Worm (Caenorhabditis elegans) whole organism, late embryonic: Measurements from ENCODE around the gene K10B3.1.
A peak's percentile ranks its signal among the peaks of the same experiment; 100 is the strongest.

ENCODE experiments used
- C08G9.2 ChIP-seq: sonication (generic microtip); optimal IDR thresholded peaks from 2 replicates; lab custom pipeline; 2016; ENCODE audit warnings: mild to moderate bottlenecking, missing genetic modification characterization, moderate library complexity, missing compliant biosample characterization
- C38D4.7 ChIP-seq: fragments of 200-800 bp; sonication (Bioruptor generic); optimal IDR thresholded peaks from 2 replicates; lab custom pipeline; 2018; ENCODE audit warnings: mild to moderate bottlenecking, missing genetic modification characterization, moderate library complexity, missing compliant biosample characterization
- F13H6.1 ChIP-seq: sonication (generic microtip); optimal IDR thresholded peaks from 2 replicates; lab custom pipeline; 2016; ENCODE audit warnings: missing genetic modification characterization, missing compliant biosample characterization
- T23F11.4 ChIP-seq: fragments of 200-800 bp; sonication (Bioruptor generic); optimal IDR thresholded peaks from 2 replicates; lab custom pipeline; 2018; ENCODE audit warnings: mild to moderate bottlenecking, missing genetic modification characterization, missing compliant biosample characterization
- ahr-1 ChIP-seq: sonication (generic microtip); optimal IDR thresholded peaks from 2 replicates; lab custom pipeline; 2016; ENCODE audit warnings: missing genetic modification characterization, missing compliant biosample characterization
- ama-1 ChIP-seq: fragments of 150-350 bp; optimal IDR thresholded peaks from 2 replicates; lab custom pipeline; 2014
- ceh-14 ChIP-seq: sonication (generic microtip); optimal IDR thresholded peaks from 2 replicates; lab custom pipeline; 2016; ENCODE audit warnings: missing genotype, missing genetic modification characterization, missing compliant biosample characterization
- ceh-18 ChIP-seq: sonication (generic microtip); optimal IDR thresholded peaks from 2 replicates; lab custom pipeline; 2016; ENCODE audit warnings: missing genetic modification characterization, missing compliant biosample characterization
- ceh-19 ChIP-seq: fragments of 200-800 bp; sonication (Bioruptor generic); optimal IDR thresholded peaks from 2 replicates; lab custom pipeline; 2018; ENCODE audit warnings: mild to moderate bottlenecking, missing genetic modification characterization, missing compliant biosample characterization
- ceh-30 ChIP-seq: fragments of 150-350 bp; optimal IDR thresholded peaks from 2 replicates; lab custom pipeline; 2014; ENCODE audit warnings: missing biosample characterization, missing genetic modification characterization
- che-1 ChIP-seq: sonication (generic microtip); optimal IDR thresholded peaks from 2 replicates; lab custom pipeline; 2016; ENCODE audit warnings: mild to moderate bottlenecking, missing genetic modification characterization, missing compliant biosample characterization
- dmd-4 ChIP-seq: sonication (generic microtip); optimal IDR thresholded peaks from 2 replicates; lab custom pipeline; 2016; ENCODE audit warnings: borderline replicate concordance, missing genetic modification characterization, missing compliant biosample characterization
- elt-2 ChIP-seq: sonication (generic microtip); optimal IDR thresholded peaks from 2 replicates; lab custom pipeline; 2016; ENCODE audit warnings: missing genetic modification reagents, missing genetic modification characterization, missing compliant biosample characterization
- elt-4 ChIP-seq: sonication (generic microtip); optimal IDR thresholded peaks from 2 replicates; lab custom pipeline; 2016; ENCODE audit warnings: missing genetic modification characterization, missing compliant biosample characterization
- eyg-1 ChIP-seq: sonication (generic microtip); optimal IDR thresholded peaks from 2 replicates; lab custom pipeline; 2016; ENCODE audit warnings: missing genotype, missing genetic modification characterization, missing compliant biosample characterization
- fkh-6 ChIP-seq: sonication (generic microtip); optimal IDR thresholded peaks from 2 replicates; lab custom pipeline; 2016; ENCODE audit warnings: missing genetic modification characterization, missing compliant biosample characterization
- hlh-13 ChIP-seq: fragments of 200-800 bp; sonication (Bioruptor generic); optimal IDR thresholded peaks from 2 replicates; lab custom pipeline; 2018; ENCODE audit warnings: mild to moderate bottlenecking, missing genetic modification characterization, missing compliant biosample characterization
- hlh-15 ChIP-seq: sonication (generic microtip); optimal IDR thresholded peaks from 2 replicates; lab custom pipeline; 2016; ENCODE audit warnings: missing genetic modification characterization, missing compliant biosample characterization
- hlh-30 ChIP-seq: sonication (generic microtip); optimal IDR thresholded peaks from 2 replicates; lab custom pipeline; 2017; ENCODE audit warnings: antibody characterized with exemption, missing genetic modification characterization, missing compliant biosample characterization; ENCODE audit not compliant: insufficient read depth
- hlh-6 ChIP-seq: sonication (generic microtip); optimal IDR thresholded peaks from 2 replicates; lab custom pipeline; 2016; ENCODE audit warnings: missing genotype, missing genetic modification characterization, missing compliant biosample characterization
- hlh-8 ChIP-seq: sonication (generic microtip); optimal IDR thresholded peaks from 2 replicates; lab custom pipeline; 2016; ENCODE audit warnings: missing genotype, missing genetic modification characterization, missing compliant biosample characterization
- lim-6 ChIP-seq: sonication (generic microtip); optimal IDR thresholded peaks from 2 replicates; lab custom pipeline; 2016; ENCODE audit warnings: missing genetic modification characterization, missing compliant biosample characterization
- odd-2 ChIP-seq: sonication (generic microtip); optimal IDR thresholded peaks from 2 replicates; lab custom pipeline; 2017; ENCODE audit warnings: antibody characterized with exemption, mild to moderate bottlenecking, missing genetic modification characterization, missing compliant biosample characterization
- pat-9 ChIP-seq: fragments of 200-800 bp; sonication (Bioruptor generic); optimal IDR thresholded peaks from 2 replicates; lab custom pipeline; 2018; ENCODE audit warnings: mild to moderate bottlenecking, missing genetic modification characterization, moderate library complexity, missing compliant biosample characterization
- pax-1 ChIP-seq: fragments of 150-350 bp; optimal IDR thresholded peaks from 2 replicates; lab custom pipeline; 2014; ENCODE audit warnings: missing biosample characterization, missing genetic modification characterization
- pqm-1 ChIP-seq: sonication (generic microtip); optimal IDR thresholded peaks from 2 replicates; lab custom pipeline; 2016; ENCODE audit warnings: missing genetic modification characterization, missing compliant biosample characterization
- pros-1 ChIP-seq: fragments of 150-350 bp; optimal IDR thresholded peaks from 2 replicates; lab custom pipeline; 2014; ENCODE audit warnings: missing biosample characterization, missing genetic modification reagents, missing genetic modification characterization
- ref-2 ChIP-seq: sonication (generic microtip); optimal IDR thresholded peaks from 2 replicates; lab custom pipeline; 2016; ENCODE audit warnings: missing genetic modification characterization, missing compliant biosample characterization
- sox-2 ChIP-seq: fragments of 200-800 bp; sonication (Bioruptor generic); IDR thresholded peaks from 2 replicates; pipeline ENCODE4 v1.3.6; 2022; ENCODE audit warnings: missing genetic modification reagents, missing genetic modification characterization, missing compliant biosample characterization
- sox-4 ChIP-seq: sonication (generic microtip); optimal IDR thresholded peaks from 2 replicates; lab custom pipeline; 2017; ENCODE audit warnings: mild to moderate bottlenecking, missing genetic modification characterization, inconsistent platforms, missing compliant biosample characterization
- unc-3 ChIP-seq, 2 experiments: fragments of 200-800 bp in 1 of 2; sonication (Bioruptor generic) in 1 of 2; sonication (generic microtip) in 1 of 2; conservative IDR thresholded peaks in 1 of 2; optimal IDR thresholded peaks in 1 of 2; 2 replicates each; pipeline versions ENCODE4 v1.3.6 to Lab custom; 2016 to 2022; ENCODE audit warnings: missing compliant biosample characterization in 2 of 2, missing genetic modification characterization in 2 of 2, missing genetic modification reagents in 1 of 2
- unc-42 ChIP-seq: sonication (generic microtip); optimal IDR thresholded peaks from 2 replicates; lab custom pipeline; 2016; ENCODE audit warnings: missing genotype, missing genetic modification characterization, missing compliant biosample characterization
- unc-55 ChIP-seq: sonication (generic microtip); optimal IDR thresholded peaks from 2 replicates; lab custom pipeline; 2017; ENCODE audit warnings: missing biosample characterization, missing genetic modification reagents, missing genetic modification characterization
- unc-86 ChIP-seq: sonication (generic microtip); optimal IDR thresholded peaks from 2 replicates; lab custom pipeline; 2016; ENCODE audit warnings: missing genetic modification characterization, missing compliant biosample characterization

Gene K10B3.1

ce11 chrX:3106137-3106536 is 29.1 kb upstream of the K10B3.1 start, which contains the start of gene K10B3.5 (continued):
- TF ChIP-seq eyg-1 (tag; lab: Kevin White, UChicago) (no peak), pqm-1 (no peak), fkh-6 (tag; lab: Kevin White, UChicago) (no peak), unc-86 (no peak), che-1 (tag; lab: Kevin White, UChicago) (no peak), ama-1 (lab: Kevin White, UChicago) (no peak), lim-6 (tag; lab: Kevin White, UChicago) (no peak), T23F11.4 (GFP tag; lab: Kevin White, UChicago) (no peak), hlh-13 (GFP tag; lab: Kevin White, UChicago) (no peak), hlh-8 (tag; lab: Kevin White, UChicago) (no peak), F13H6.1 (tag; lab: Kevin White, UChicago) (no peak), ceh-30 (no peak), C38D4.7 (GFP tag; lab: Kevin White, UChicago) (no peak), sox-2 (no peak), odd-2 (tag; lab: Kevin White, UChicago) (no peak), C08G9.2 (no peak), dmd-4 (tag; lab: Kevin White, UChicago) (no peak), ref-2 (tag; lab: Kevin White, UChicago) (no peak), ceh-18 (tag; lab: Kevin White, UChicago) (peak; percentile 34), hlh-30 (tag; lab: Kevin White, UChicago) (peak; percentile 89), ceh-14 (tag; lab: Kevin White, UChicago) (no peak), elt-4 (tag; lab: Kevin White, UChicago) (no peak), pros-1 (tag; lab: Kevin White, UChicago) (no peak)

ce11 chrX:3108603-3109002 is 26.7 kb upstream of the K10B3.1 start:
- TF ChIP-seq sox-4 (tag; lab: Kevin White, UChicago) (no peak), lim-6 (tag; lab: Kevin White, UChicago) (no peak), pax-1 (tag; lab: Kevin White, UChicago) (no peak)

ce11 chrX:3110576-3110975 is 24.7 kb upstream of the K10B3.1 start, which contains the start of gene gpcp-1:
gpcp-1 (minus strand) TSS chrX:3110628.
- peak; percentile 91 for TF ChIP-seq elt-2 (tag; lab: Kevin White, UChicago)
- TF ChIP-seq unc-3 (GFP tag; conservative IDR thresholded peaks at IDR 0.05; lab: Robert Waterston, UW): no peak
- TF ChIP-seq unc-3 (tag; optimal IDR thresholded peaks at IDR 0.05; lab: Kevin White, UChicago): no peak

- no peak for TF ChIP-seq ceh-19 (GFP tag; lab: Kevin White, UChicago)
- no peak for TF ChIP-seq hlh-6 (tag; lab: Kevin White, UChicago)
- no peak for TF ChIP-seq ahr-1 (tag; lab: Kevin White, UChicago)
- no peak for TF ChIP-seq unc-3 (GFP tag; conservative IDR thresholded peaks at IDR 0.05; lab: Robert Waterston, UW)
- peak; percentile 4 for TF ChIP-seq unc-3 (tag; optimal IDR thresholded peaks at IDR 0.05; lab: Kevin White, UChicago)
- no peak for TF ChIP-seq pat-9 (tag; lab: Kevin White, UChicago)
- TF ChIP-seq unc-42: peak; percentile 71
These were observed 24.2 kb upstream of the K10B3.1 start for ce11 chrX:3111066-3111465.

- peak; percentile 12 for TF ChIP-seq unc-55
- no peak for TF ChIP-seq hlh-15 (tag; lab: Kevin White, UChicago)
- peak; percentile 14 for TF ChIP-seq unc-42
These were observed 23.6 kb upstream of the K10B3.1 start for ce11 chrX:3111687-3112086.
